Worm (Caenorhabditis elegans): ENCODE data around the gene srv-4.

DNA sequence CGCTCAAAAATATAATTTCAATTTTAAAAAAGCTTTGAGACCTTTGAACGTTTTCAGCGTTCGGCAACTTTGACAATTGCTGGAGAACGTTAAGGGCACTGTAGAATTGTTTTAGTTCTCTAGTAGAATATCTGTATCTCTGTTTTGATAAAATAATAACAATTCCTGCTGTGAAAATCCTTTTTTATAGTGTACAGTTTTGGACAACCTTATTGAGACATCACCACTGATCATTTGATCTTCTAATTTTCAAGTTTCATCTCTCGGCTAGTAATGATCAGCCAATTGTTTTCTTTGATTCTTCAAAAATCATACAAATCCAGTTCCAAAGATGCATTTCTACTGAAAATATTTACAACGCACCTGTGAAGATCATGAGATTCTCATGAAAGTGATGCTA lies 4.3 kb upstream of the srv-4 start, which contains the start of gene F15E6.10:
- TF ChIP-seq pqm-1 (tag; optimal IDR thresholded peaks at IDR 0.05) (no peak), ztf-11 (tag; optimal IDR thresholded peaks at IDR 0.05) (no peak), mdl-1 (tag; optimal IDR thresholded peaks at IDR 0.05) (no peak), R02D3.7 (tag; optimal IDR thresholded peaks at IDR 0.05) (no peak), spr-3 (GFP tag; optimal IDR thresholded peaks at IDR 0.05) (no peak), zag-1 (tag; optimal IDR thresholded peaks at IDR 0.05) (no peak), pha-4 (GFP tag; IDR thresholded peaks at IDR 0.05) (no peak), pha-4 (tag; optimal IDR thresholded peaks at IDR 0.05) (no peak), ces-1 (GFP tag; optimal IDR thresholded peaks at IDR 0.05) (no peak), unc-130 (GFP tag; optimal IDR thresholded peaks at IDR 0.05) (no peak)
